Worm (Caenorhabditis elegans): ENCODE measurements around the gene T05C12.9.

Gene T05C12.9

ce11 chrII:8185016-8185493 is 8.0 kb downstream of the T05C12.9 start, which contains the start of the genes mig-5 and cct-1:
mig-5 (minus strand) TSS chrII:8185023.
cct-1 (plus strand) TSS chrII:8185443.
- no peak for TF ChIP-seq F49E8.2 (tag; optimal IDR thresholded peaks at IDR 0.05; ENCODE audit: borderline replicate concordance)
- TF ChIP-seq T20F7.1 (GFP tag; optimal IDR thresholded peaks at IDR 0.05), result peak; percentile 93
- peak; percentile 2 for TF ChIP-seq nhr-76 (tag; optimal IDR thresholded peaks at IDR 0.05)
- peak; percentile 85 for TF ChIP-seq aha-1 (tag)
- TF ChIP-seq T26A8.4 (GFP tag; IDR thresholded peaks at IDR 0.05), result peak; percentile 97
- no peak for TF ChIP-seq R02D3.7 (tag; optimal IDR thresholded peaks at IDR 0.05)
- peak in 1 of 2 experiments; percentile 98 for TF ChIP-seq unc-62 (GFP tag; optimal IDR thresholded peaks at IDR 0.05 in 1 of 2)
- TF ChIP-seq unc-62 (tag; optimal IDR thresholded peaks at IDR 0.05), result no peak
- no peak for TF ChIP-seq cey-2 (tag; optimal IDR thresholded peaks at IDR 0.05; ENCODE audit: borderline replicate concordance, insufficient read depth)
- peak; percentile 91 for TF ChIP-seq spr-1 (tag; optimal IDR thresholded peaks at IDR 0.05)
- TF ChIP-seq F44E2.7 (GFP tag; IDR thresholded peaks at IDR 0.05), result no peak
- TF ChIP-seq dmd-8 (GFP tag; IDR thresholded peaks at IDR 0.05), result no peak
- peak; percentile 96 for TF ChIP-seq rbr-2 (tag; optimal IDR thresholded peaks at IDR 0.05)
- TF ChIP-seq hlh-30 (tag; optimal IDR thresholded peaks at IDR 0.05; ENCODE audit: insufficient read depth), result peak; percentile 90
- peak; percentile 56 for TF ChIP-seq mxl-3 (GFP tag; optimal IDR thresholded peaks at IDR 0.05)
- TF ChIP-seq ceh-20 (GFP tag; IDR thresholded peaks at IDR 0.05), result peak; percentile 92
- TF ChIP-seq lin-39 (tag; optimal IDR thresholded peaks at IDR 0.05), result peak; percentile 83
- peak; percentile 86 for TF ChIP-seq jun-1 (tag; optimal IDR thresholded peaks at IDR 0.05)
- TF ChIP-seq nhr-111 (GFP tag; optimal IDR thresholded peaks at IDR 0.05), result no peak
- peak; percentile 9 for TF ChIP-seq fos-1 (tag; optimal IDR thresholded peaks at IDR 0.05)
- TF ChIP-seq mxl-2 (GFP tag; conservative IDR thresholded peaks at IDR 0.05), result peak; percentile 57; the same call in 1 of the 2 replicates
- TF ChIP-seq ceh-62 (tag; optimal IDR thresholded peaks at IDR 0.05), result no peak
- peak; percentile 98 for TF ChIP-seq hmg-1.1 (GFP tag; IDR thresholded peaks at IDR 0.05)
- peak; percentile 98 for TF ChIP-seq mes-2 (tag; optimal IDR thresholded peaks at IDR 0.05; ENCODE audit: poor library complexity, severe bottlenecking)
- no peak for TF ChIP-seq ceh-82 (tag; optimal IDR thresholded peaks at IDR 0.05)
- TF ChIP-seq D1046.2 (GFP tag; IDR thresholded peaks at IDR 0.05), result no peak
- peak; percentile 72 for TF ChIP-seq ces-1 (GFP tag; optimal IDR thresholded peaks at IDR 0.05)
- peak; percentile 90 for TF ChIP-seq lin-15B (tag; optimal IDR thresholded peaks at IDR 0.05)
- no peak for TF ChIP-seq Y105C5A.15 (GFP tag; IDR thresholded peaks at IDR 0.05)
- no peak for TF ChIP-seq sdz-12 (GFP tag; optimal IDR thresholded peaks at IDR 0.05)
- TF ChIP-seq ZK546.5 (tag; optimal IDR thresholded peaks at IDR 0.05), result peak in 1 of 2 experiments; percentile 82
- TF ChIP-seq ceh-28 (tag; optimal IDR thresholded peaks at IDR 0.05), result peak; percentile 25
- TF ChIP-seq spr-3 (GFP tag; optimal IDR thresholded peaks at IDR 0.05), result peak; percentile 78
- TF ChIP-seq Y5F2A.4 (GFP tag; optimal IDR thresholded peaks at IDR 0.05), result peak; percentile 41
- TF ChIP-seq nhr-237 (tag; optimal IDR thresholded peaks at IDR 0.05), result peak; percentile 49
- no peak for TF ChIP-seq F26F4.8 (GFP tag; conservative IDR thresholded peaks at IDR 0.05)
- no peak for TF ChIP-seq madf-9 (GFP tag; conservative IDR thresholded peaks at IDR 0.05)
- peak; percentile 87 for TF ChIP-seq zag-1 (tag; optimal IDR thresholded peaks at IDR 0.05)
- TF ChIP-seq php-3 (GFP tag; IDR thresholded peaks at IDR 0.05), result peak; percentile 96
- TF ChIP-seq lin-1 (GFP tag; IDR thresholded peaks at IDR 0.05), result peak; percentile 85
- TF ChIP-seq Y75B8A.6 (GFP tag; IDR thresholded peaks at IDR 0.05), result no peak
- no peak for TF ChIP-seq tag-97 (GFP tag; IDR thresholded peaks at IDR 0.05)
- peak; percentile 53 for TF ChIP-seq ceh-32 (tag; optimal IDR thresholded peaks at IDR 0.05; ENCODE audit: poor library complexity)
- no peak for TF ChIP-seq snpc-1.2 (GFP tag; IDR thresholded peaks at IDR 0.05)
- TF ChIP-seq ceh-44 (GFP tag; IDR thresholded peaks at IDR 0.05), result peak; percentile 53; the same call in 1 of the 2 replicates
- peak; percentile 87 for TF ChIP-seq zfp-3 (GFP tag; conservative IDR thresholded peaks at IDR 0.05)
- TF ChIP-seq egl-43 (GFP tag; IDR thresholded peaks at IDR 0.05), result peak; percentile 66
- TF ChIP-seq arid-1 (GFP tag; conservative IDR thresholded peaks at IDR 0.05), result peak; percentile 93
- peak; percentile 93 for TF ChIP-seq ctbp-1 (GFP tag; IDR thresholded peaks at IDR 0.05)
- peak; percentile 99 to 100 for TF ChIP-seq lsy-2 (tag; optimal IDR thresholded peaks at IDR 0.05)
- peak; percentile 91 for TF ChIP-seq dpl-1 (GFP tag; optimal IDR thresholded peaks at IDR 0.05)
